Worm (Caenorhabditis elegans): ENCODE results near the gene Y116A8A.150.

DNA sequence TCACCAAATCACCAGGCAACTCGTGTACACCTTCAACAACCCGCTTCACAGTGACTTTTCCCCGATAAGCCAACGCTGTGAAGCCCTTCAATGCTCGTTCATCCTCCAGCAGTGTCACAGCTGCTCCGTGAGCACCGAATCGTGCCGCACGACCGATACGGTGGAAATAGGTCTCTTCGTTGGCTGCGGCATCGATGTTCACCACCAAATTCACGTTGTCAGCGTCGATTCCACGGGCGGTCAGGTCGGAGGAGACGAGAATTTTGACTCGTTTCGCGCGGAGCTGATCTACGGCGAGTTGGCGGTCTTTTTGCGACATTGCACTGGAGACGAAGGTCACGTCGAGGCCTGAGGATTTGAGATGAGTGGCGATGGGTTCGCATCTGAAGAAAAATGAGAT, 17.9 kb upstream of the Y116A8A.150 start:
- TF ChIP-seq F13C5.2 (tag; optimal IDR thresholded peaks at IDR 0.05), result no peak
- TF ChIP-seq ama-1 (optimal IDR thresholded peaks at IDR 0.05), result no peak
- no peak for TF ChIP-seq ets-7 (tag; optimal IDR thresholded peaks at IDR 0.05)
- TF ChIP-seq flt-1 (GFP tag; IDR thresholded peaks at IDR 0.05), result no peak
- no peak for TF ChIP-seq ceh-13 (GFP tag; optimal IDR thresholded peaks at IDR 0.05)
